Worm (Caenorhabditis elegans) whole organism, L2 larva: ENCODE measurements around the gene hot-7.

ENCODE experiments used
- C34F6.9 ChIP-seq: fragments of 150-350 bp; optimal IDR thresholded peaks from 2 replicates; lab custom pipeline; 2014; ENCODE audit warnings: missing biosample characterization, missing genetic modification characterization
- F13H6.1 ChIP-seq: sonication (generic microtip); optimal IDR thresholded peaks from 2 replicates; lab custom pipeline; 2016; ENCODE audit warnings: missing genetic modification characterization, missing compliant biosample characterization
- R02D3.7 ChIP-seq: fragments of 150-350 bp; optimal IDR thresholded peaks from 2 replicates; lab custom pipeline; 2014; ENCODE audit warnings: missing biosample characterization, missing genetic modification characterization
- Y55F3AM.14 ChIP-seq: fragments of 200-800 bp; sonication (Bioruptor generic); optimal IDR thresholded peaks from 2 replicates; lab custom pipeline; 2018; ENCODE audit warnings: mild to moderate bottlenecking, missing genetic modification characterization, missing compliant biosample characterization
- ZK546.5 ChIP-seq: sonication (generic microtip); optimal IDR thresholded peaks from 2 replicates; lab custom pipeline; 2017; ENCODE audit warnings: missing biosample characterization, missing genetic modification characterization
- alr-1 ChIP-seq: fragments of 150-350 bp; optimal IDR thresholded peaks from 2 replicates; lab custom pipeline; 2014; ENCODE audit warnings: missing biosample characterization, missing genetic modification characterization
- aly-2 ChIP-seq: fragments of 150-350 bp; optimal IDR thresholded peaks from 2 replicates; lab custom pipeline; 2014; ENCODE audit warnings: missing biosample characterization, missing genetic modification characterization
- ama-1 ChIP-seq: fragments of 150-350 bp; optimal IDR thresholded peaks from 2 replicates; lab custom pipeline; 2018; ENCODE audit warnings: inconsistent platforms
- blmp-1 ChIP-seq: sonication (generic microtip); optimal IDR thresholded peaks from 2 replicates; lab custom pipeline; 2017; ENCODE audit warnings: missing genetic modification characterization, mild to moderate bottlenecking, missing compliant biosample characterization, antibody characterized with exemption, moderate library complexity; ENCODE audit not compliant: insufficient read depth
- ceh-82 ChIP-seq: fragments of 150-350 bp; optimal IDR thresholded peaks from 2 replicates; lab custom pipeline; 2014; ENCODE audit warnings: missing biosample characterization, missing genetic modification characterization
- crh-2 ChIP-seq: sonication (generic microtip); optimal IDR thresholded peaks from 2 replicates; lab custom pipeline; 2017; ENCODE audit warnings: missing biosample characterization, missing genetic modification characterization
- dmd-4 ChIP-seq: sonication (generic microtip); optimal IDR thresholded peaks from 2 replicates; lab custom pipeline; 2017; ENCODE audit warnings: missing biosample characterization, missing genetic modification characterization
- egl-27 ChIP-seq: sonication (generic microtip); optimal IDR thresholded peaks from 3 replicates; lab custom pipeline; 2017; ENCODE audit warnings: missing biosample characterization, missing genetic modification reagents, missing genetic modification characterization
- elt-1 ChIP-seq: fragments of 150-350 bp; optimal IDR thresholded peaks from 2 replicates; lab custom pipeline; 2014; ENCODE audit warnings: missing biosample characterization, missing genetic modification characterization
- elt-3 ChIP-seq: sonication (generic microtip); optimal IDR thresholded peaks from 2 replicates; lab custom pipeline; 2017; ENCODE audit warnings: missing biosample characterization, missing genetic modification characterization
- fos-1 ChIP-seq: fragments of 150-350 bp; optimal IDR thresholded peaks from 2 replicates; lab custom pipeline; 2014; ENCODE audit warnings: missing biosample characterization, missing genetic modification characterization
- gmeb-1 ChIP-seq: fragments of 150-350 bp; optimal IDR thresholded peaks from 2 replicates; lab custom pipeline; 2014; ENCODE audit warnings: missing biosample characterization, missing genetic modification characterization
- lin-11 ChIP-seq: fragments of 150-350 bp; sonication (generic microtip); optimal IDR thresholded peaks from 2 replicates; lab custom pipeline; 2014; ENCODE audit warnings: missing biosample characterization, missing genetic modification characterization, inconsistent platforms, mixed read lengths
- lin-13 ChIP-seq: fragments of 150-350 bp; optimal IDR thresholded peaks from 2 replicates; lab custom pipeline; 2014; ENCODE audit warnings: missing biosample characterization, missing genetic modification reagents, missing genetic modification characterization
- lin-39 ChIP-seq: fragments of 150-350 bp; optimal IDR thresholded peaks from 2 replicates; lab custom pipeline; 2014; ENCODE audit warnings: missing biosample characterization, missing genetic modification reagents, missing genetic modification characterization
- lsy-2 ChIP-seq, 2 experiments: fragments of 150-350 bp in 1 of 2; sonication (generic microtip) in 1 of 2; optimal IDR thresholded peaks; 2 replicates each; lab custom pipeline; 2014 to 2017; ENCODE audit warnings: missing biosample characterization in 2 of 2, missing genetic modification characterization in 2 of 2
- mab-5 ChIP-seq: fragments of 150-350 bp; optimal IDR thresholded peaks from 2 replicates; lab custom pipeline; 2014; ENCODE audit warnings: missing biosample characterization, missing genetic modification characterization
- mbf-1 ChIP-seq: sonication (generic microtip); optimal IDR thresholded peaks from 2 replicates; lab custom pipeline; 2017; ENCODE audit warnings: missing biosample characterization, missing genetic modification characterization
- mdl-1 ChIP-seq, 2 experiments: fragments of 150-350 bp in 1 of 2; sonication (generic microtip) in 1 of 2; optimal IDR thresholded peaks; 2 replicates each; lab custom pipeline; 2017; ENCODE audit warnings: missing biosample characterization in 2 of 2, missing genetic modification characterization in 2 of 2
- nhr-10 ChIP-seq: sonication (generic microtip); optimal IDR thresholded peaks from 2 replicates; lab custom pipeline; 2017; ENCODE audit warnings: missing biosample characterization, missing genetic modification characterization
- nhr-12 ChIP-seq: fragments of 150-350 bp; optimal IDR thresholded peaks from 2 replicates; lab custom pipeline; 2014; ENCODE audit warnings: missing biosample characterization, missing genetic modification characterization
- nhr-129 ChIP-seq: fragments of 150-350 bp; optimal IDR thresholded peaks from 2 replicates; lab custom pipeline; 2014; ENCODE audit warnings: missing biosample characterization, missing genetic modification characterization
- nhr-21 ChIP-seq: fragments of 150-350 bp; optimal IDR thresholded peaks from 2 replicates; lab custom pipeline; 2014; ENCODE audit warnings: missing biosample characterization, missing genetic modification characterization
- nhr-23 ChIP-seq: fragments of 150-350 bp; optimal IDR thresholded peaks from 2 replicates; lab custom pipeline; 2014; ENCODE audit warnings: missing biosample characterization, missing genetic modification reagents, missing genetic modification characterization
- nhr-237 ChIP-seq: fragments of 150-350 bp; optimal IDR thresholded peaks from 2 replicates; lab custom pipeline; 2014; ENCODE audit warnings: missing biosample characterization, missing genetic modification characterization
- nhr-25 ChIP-seq: fragments of 150-350 bp; sonication (generic microtip); optimal IDR thresholded peaks from 3 replicates; lab custom pipeline; 2014; ENCODE audit warnings: missing biosample characterization, missing genetic modification characterization
- nhr-6 ChIP-seq: fragments of 150-350 bp; optimal IDR thresholded peaks from 2 replicates; lab custom pipeline; 2014; ENCODE audit warnings: missing biosample characterization, missing genetic modification characterization
- nhr-77 ChIP-seq: fragments of 150-350 bp; optimal IDR thresholded peaks from 2 replicates; lab custom pipeline; 2014; ENCODE audit warnings: missing biosample characterization, missing genetic modification characterization
- sem-4 ChIP-seq: fragments of 150-350 bp; optimal IDR thresholded peaks from 2 replicates; lab custom pipeline; 2014; ENCODE audit warnings: missing biosample characterization, missing genetic modification reagents, missing genetic modification characterization
- skn-1 ChIP-seq: sonication (generic microtip); optimal IDR thresholded peaks from 2 replicates; lab custom pipeline; 2017; ENCODE audit warnings: missing biosample characterization, missing genetic modification characterization
- sma-3 ChIP-seq: sonication (generic microtip); optimal IDR thresholded peaks from 2 replicates; lab custom pipeline; 2016; ENCODE audit warnings: missing genetic modification reagents, missing genetic modification characterization, missing compliant biosample characterization
- sma-9 ChIP-seq, 2 experiments: fragments of 150-350 bp in 1 of 2; sonication (generic microtip) in 1 of 2; optimal IDR thresholded peaks; 2 replicates each; lab custom pipeline; 2014 to 2016; ENCODE audit warnings: missing genetic modification characterization in 2 of 2, mild to moderate bottlenecking in 1 of 2, missing biosample characterization in 1 of 2, missing compliant biosample characterization in 1 of 2, missing genetic modification reagents in 1 of 2, moderate library complexity in 1 of 2
- snpc-4 ChIP-seq: fragments of 150-350 bp; optimal IDR thresholded peaks from 2 replicates; lab custom pipeline; 2014; ENCODE audit warnings: missing biosample characterization, missing genetic modification characterization
- unc-39 ChIP-seq: fragments of 150-350 bp; optimal IDR thresholded peaks from 2 replicates; lab custom pipeline; 2014; ENCODE audit warnings: missing biosample characterization, missing genetic modification characterization
- unc-55 ChIP-seq: fragments of 150-350 bp; sonication (generic microtip); optimal IDR thresholded peaks from 3 replicates; lab custom pipeline; 2014; ENCODE audit warnings: missing biosample characterization, missing genetic modification reagents, missing genetic modification characterization
- unc-62 ChIP-seq: fragments of 150-350 bp; optimal IDR thresholded peaks from 2 replicates; lab custom pipeline; 2014; ENCODE audit warnings: missing biosample characterization, missing genetic modification reagents, missing genetic modification characterization
- zag-1 ChIP-seq: fragments of 150-350 bp; optimal IDR thresholded peaks from 2 replicates; lab custom pipeline; 2014; ENCODE audit warnings: missing biosample characterization, missing genetic modification characterization
- ztf-1 ChIP-seq: fragments of 200-800 bp; sonication (Bioruptor generic); conservative IDR thresholded peaks from 2 replicates; pipeline ENCODE4 v1.3.6; 2022; ENCODE audit warnings: missing genetic modification characterization, missing compliant biosample characterization
- ztf-11 ChIP-seq: sonication (generic microtip); optimal IDR thresholded peaks from 2 replicates; lab custom pipeline; 2017; ENCODE audit warnings: missing biosample characterization, missing genetic modification characterization
- ztf-4 ChIP-seq: fragments of 150-350 bp; optimal IDR thresholded peaks from 2 replicates; lab custom pipeline; 2014; ENCODE audit warnings: missing biosample characterization, missing genetic modification characterization

The hot-7 gene

ce11 chrII:14250147-14250965 lies 39.1 kb downstream of the hot-7 start, which contains the start of gene hmg-1.1:
Gene hmg-1.1 (plus strand): TSS chrII:14250695.
- TF ChIP-seq nhr-6 (tag; lab: Kevin White, UChicago): no peak
- peak; percentile 76 for TF ChIP-seq sma-9 (GFP tag; optimal IDR thresholded peaks at IDR 0.05; lab: Kevin White, UChicago)
- no peak for TF ChIP-seq sma-9 (tag; optimal IDR thresholded peaks at IDR 0.05; lab: Kevin White, UChicago)
- peak; percentile 66 for TF ChIP-seq ztf-4 (tag; lab: Kevin White, UChicago)
- TF ChIP-seq sem-4 (tag; lab: Kevin White, UChicago): peak; percentile 14
- TF ChIP-seq ztf-1: no peak
- peak; percentile 36 for TF ChIP-seq snpc-4 (tag; lab: Kevin White, UChicago)
- peak; percentile 23 for TF ChIP-seq mab-5 (tag; lab: Kevin White, UChicago)
- no peak for TF ChIP-seq elt-3 (tag; lab: Kevin White, UChicago)
- TF ChIP-seq gmeb-1 (tag; lab: Kevin White, UChicago): peak; percentile 29
- TF ChIP-seq elt-1 (tag; lab: Kevin White, UChicago): no peak
- peak; percentile 61 for TF ChIP-seq C34F6.9 (tag; lab: Kevin White, UChicago)
- TF ChIP-seq nhr-12 (tag; lab: Kevin White, UChicago): no peak
- TF ChIP-seq aly-2: no peak
- no peak for TF ChIP-seq dmd-4 (tag; lab: Kevin White, UChicago)
- peak; percentile 74 for TF ChIP-seq lin-13 (GFP tag; lab: Kevin White, UChicago)
- TF ChIP-seq lsy-2 (tag; optimal IDR thresholded peaks at IDR 0.05; lab: Kevin White, UChicago): peak; percentile 49 to 51
- TF ChIP-seq crh-2: peak; percentile 66
- peak; percentile 84 for TF ChIP-seq unc-55 (GFP tag; lab: Kevin White, UChicago)
- TF ChIP-seq mbf-1 (tag; lab: Kevin White, UChicago): no peak
- TF ChIP-seq F13H6.1: peak; percentile 81
- TF ChIP-seq blmp-1: peak; percentile 35
- peak; percentile 76 for TF ChIP-seq nhr-25 (tag; lab: Kevin White, UChicago)
- no peak for TF ChIP-seq lin-39
- TF ChIP-seq fos-1 (tag; lab: Kevin White, UChicago): peak; percentile 74
- peak; percentile 22 for TF ChIP-seq nhr-21 (tag; lab: Kevin White, UChicago)
- TF ChIP-seq mdl-1 (tag; optimal IDR thresholded peaks at IDR 0.05; lab: Kevin White, UChicago): peak in 1 of 2 experiments; percentile 45
- peak; percentile 59 for TF ChIP-seq Y55F3AM.14
- peak; percentile 45 for TF ChIP-seq egl-27 (tag; lab: Kevin White, UChicago)
- TF ChIP-seq unc-62 (GFP tag; lab: Kevin White, UChicago): no peak
- peak; percentile 95 for TF ChIP-seq nhr-129 (tag; lab: Kevin White, UChicago)
- peak; percentile 59 for TF ChIP-seq zag-1 (tag; lab: Kevin White, UChicago)
- peak; percentile 83 for TF ChIP-seq sma-3 (GFP tag; lab: Kevin White, UChicago)
- TF ChIP-seq lin-11: peak; percentile 43
- no peak for TF ChIP-seq ceh-82 (tag; lab: Kevin White, UChicago)

- TF ChIP-seq F13H6.1 (peak; percentile 92), mbf-1 (tag; lab: Kevin White, UChicago) (no peak), ztf-1 (peak; percentile 73; the same call in 1 of the 2 replicates), dmd-4 (tag; lab: Kevin White, UChicago) (peak; percentile 20), nhr-10 (tag; lab: Kevin White, UChicago) (peak; percentile 64), blmp-1 (peak; percentile 86), mab-5 (tag; lab: Kevin White, UChicago) (peak; percentile 76), nhr-237 (tag; lab: Kevin White, UChicago) (no peak), nhr-6 (tag; lab: Kevin White, UChicago) (peak; percentile 85), nhr-77 (peak; percentile 53), sma-3 (GFP tag; lab: Kevin White, UChicago) (peak; percentile 93), zag-1 (tag; lab: Kevin White, UChicago) (peak; percentile 4), nhr-129 (tag; lab: Kevin White, UChicago) (peak; percentile 79), nhr-12 (tag; lab: Kevin White, UChicago) (no peak), lin-39 (no peak), ztf-4 (tag; lab: Kevin White, UChicago) (peak; percentile 86), unc-39 (tag; lab: Kevin White, UChicago) (no peak), crh-2 (peak; percentile 95), ceh-82 (tag; lab: Kevin White, UChicago) (peak; percentile 10), unc-62 (GFP tag; lab: Kevin White, UChicago) (no peak), R02D3.7 (tag; lab: Kevin White, UChicago) (no peak), Y55F3AM.14 (peak; percentile 93), ZK546.5 (tag; lab: Kevin White, UChicago) (peak; percentile 57), lin-11 (no peak), nhr-25 (tag; lab: Kevin White, UChicago) (peak; percentile 95), nhr-23 (tag; lab: Kevin White, UChicago) (no peak), gmeb-1 (tag; lab: Kevin White, UChicago) (peak; percentile 97), nhr-21 (tag; lab: Kevin White, UChicago) (peak; percentile 87), skn-1 (tag; lab: Kevin White, UChicago) (no peak), ztf-11 (tag; lab: Kevin White, UChicago) (no peak), sma-9 (GFP tag; optimal IDR thresholded peaks at IDR 0.05; lab: Kevin White, UChicago) (peak; percentile 93), sma-9 (tag; optimal IDR thresholded peaks at IDR 0.05; lab: Kevin White, UChicago) (no peak), fos-1 (tag; lab: Kevin White, UChicago) (peak; percentile 31), ama-1 (lab: Kevin White, UChicago) (peak; percentile 66), alr-1 (tag; lab: Kevin White, UChicago) (no peak), unc-55 (GFP tag; lab: Kevin White, UChicago) (peak; percentile 69)
Measured at ce11 chrII:14251400-14251940, 40.3 kb downstream of the hot-7 start.
